Worm (Caenorhabditis elegans) whole organism, mixed stage, embryonic: ENCODE results near the gene C05C12.6.

ENCODE experiments used
- M03D4.4 ChIP-seq: sonication (generic microtip); optimal IDR thresholded peaks from 2 replicates; lab custom pipeline; 2017; ENCODE audit warnings: mild to moderate bottlenecking, missing genetic modification characterization, missing compliant biosample characterization
- blmp-1 ChIP-seq: fragments of 150-350 bp; optimal IDR thresholded peaks from 2 replicates; lab custom pipeline; 2014; ENCODE audit warnings: missing biosample characterization, missing genetic modification characterization
- ces-1 ChIP-seq: fragments of 150-350 bp; optimal IDR thresholded peaks from 2 replicates; lab custom pipeline; 2014; ENCODE audit warnings: missing biosample characterization, missing genetic modification reagents, missing genetic modification characterization
- drap-1 ChIP-seq: fragments of 200-800 bp; sonication (Bioruptor generic); optimal IDR thresholded peaks from 3 replicates; lab custom pipeline; 2018; ENCODE audit warnings: mild to moderate bottlenecking, missing genetic modification characterization, missing compliant biosample characterization
- elt-1 ChIP-seq: sonication (generic microtip); optimal IDR thresholded peaks from 2 replicates; lab custom pipeline; 2017; ENCODE audit warnings: missing genetic modification characterization, mild to moderate bottlenecking, missing compliant biosample characterization, antibody characterized with exemption, moderate library complexity, borderline replicate concordance; ENCODE audit not compliant: insufficient read depth
- elt-3 ChIP-seq: fragments of 150-350 bp; optimal IDR thresholded peaks from 2 replicates; lab custom pipeline; 2014; ENCODE audit warnings: missing biosample characterization, missing genetic modification characterization
- lin-13 ChIP-seq: fragments of 150-350 bp; optimal IDR thresholded peaks from 2 replicates; lab custom pipeline; 2014; ENCODE audit warnings: missing biosample characterization, missing genetic modification characterization
- lin-32 ChIP-seq: fragments of 200-800 bp; sonication (Bioruptor generic); optimal IDR thresholded peaks from 2 replicates; lab custom pipeline; 2018; ENCODE audit warnings: mild to moderate bottlenecking, missing genetic modification characterization, missing compliant biosample characterization
- mep-1 ChIP-seq: fragments of 150-350 bp; optimal IDR thresholded peaks from 2 replicates; lab custom pipeline; 2017; ENCODE audit warnings: missing biosample characterization, missing genetic modification reagents, missing genetic modification characterization, inconsistent platforms
- nhr-2 ChIP-seq: fragments of 150-350 bp; optimal IDR thresholded peaks from 2 replicates; lab custom pipeline; 2014; ENCODE audit warnings: missing biosample characterization, missing genetic modification characterization
- pha-4 ChIP-seq: fragments of 150-350 bp; optimal IDR thresholded peaks from 2 replicates; lab custom pipeline; 2018; ENCODE audit warnings: missing biosample characterization, missing genetic modification reagents, missing genetic modification characterization
- sem-2 ChIP-seq: fragments of 200-800 bp; sonication (Bioruptor generic); optimal IDR thresholded peaks from 2 replicates; lab custom pipeline; 2018; ENCODE audit warnings: mild to moderate bottlenecking, missing genetic modification characterization, missing compliant biosample characterization
- snpc-4 ChIP-seq: fragments of 150-350 bp; optimal IDR thresholded peaks from 2 replicates; lab custom pipeline; 2014; ENCODE audit warnings: missing biosample characterization, missing genetic modification characterization
- unc-62 ChIP-seq: fragments of 150-350 bp; optimal IDR thresholded peaks from 2 replicates; lab custom pipeline; 2014; ENCODE audit warnings: missing biosample characterization, missing genetic modification reagents, missing genetic modification characterization

- TF ChIP-seq elt-1 (tag; lab: Kevin White, UChicago): no peak
- TF ChIP-seq mep-1: no peak
- no peak for TF ChIP-seq pha-4 (tag; lab: Kevin White, UChicago)
- no peak for TF ChIP-seq snpc-4 (tag; lab: Kevin White, UChicago)
- no peak for TF ChIP-seq drap-1 (GFP tag; lab: Kevin White, UChicago)
- TF ChIP-seq lin-32 (GFP tag; lab: Kevin White, UChicago): no peak
- TF ChIP-seq unc-62 (GFP tag; lab: Kevin White, UChicago): no peak
- no peak for TF ChIP-seq ces-1 (GFP tag; lab: Kevin White, UChicago)
- TF ChIP-seq nhr-2 (tag; lab: Kevin White, UChicago): no peak
- TF ChIP-seq lin-13 (tag; lab: Kevin White, UChicago): no peak
- no peak for TF ChIP-seq blmp-1 (tag; lab: Kevin White, UChicago)
- TF ChIP-seq sem-2 (GFP tag; lab: Kevin White, UChicago): no peak
- TF ChIP-seq elt-3 (tag; lab: Kevin White, UChicago): no peak
- TF ChIP-seq M03D4.4 (tag; lab: Kevin White, UChicago): no peak
Observed at ce11 chrIV:11226545-11226944, 14.7 kb downstream of the C05C12.6 start.
